Worm (Caenorhabditis elegans) whole organism, L3 larva: ENCODE measurements around the gene anmt-2.
A peak's percentile ranks its signal among the peaks of the same experiment; 100 is the strongest.

ENCODE experiments used
- R02D3.7 ChIP-seq: fragments of 150-350 bp; optimal IDR thresholded peaks from 2 replicates; lab custom pipeline; 2014; ENCODE audit warnings: missing biosample characterization, missing genetic modification characterization
- ZK546.5 ChIP-seq: sonication (generic microtip); optimal IDR thresholded peaks from 2 replicates; lab custom pipeline; 2017; ENCODE audit warnings: missing biosample characterization, missing genetic modification characterization
- aly-2 ChIP-seq: fragments of 150-350 bp; optimal IDR thresholded peaks from 2 replicates; lab custom pipeline; 2014; ENCODE audit warnings: missing biosample characterization, missing genetic modification characterization
- ama-1 ChIP-seq: fragments of 150-350 bp; optimal IDR thresholded peaks from 2 replicates; lab custom pipeline; 2018
- ceh-28 ChIP-seq: fragments of 150-350 bp; optimal IDR thresholded peaks from 2 replicates; lab custom pipeline; 2014; ENCODE audit warnings: missing biosample characterization, missing genetic modification reagents, missing genetic modification characterization
- daf-12 ChIP-seq: fragments of 150-350 bp; optimal IDR thresholded peaks from 2 replicates; lab custom pipeline; 2014; ENCODE audit warnings: missing biosample characterization, missing genetic modification reagents, missing genetic modification characterization
- egl-27 ChIP-seq: sonication (generic microtip); optimal IDR thresholded peaks from 4 replicates; lab custom pipeline; 2017; ENCODE audit warnings: missing biosample characterization, missing genetic modification reagents, missing genetic modification characterization
- egl-5 ChIP-seq: fragments of 150-350 bp; optimal IDR thresholded peaks from 2 replicates; lab custom pipeline; 2017; ENCODE audit warnings: missing biosample characterization, missing genetic modification reagents, missing genetic modification characterization, inconsistent platforms
- elt-2 ChIP-seq: sonication (generic microtip); optimal IDR thresholded peaks from 2 replicates; lab custom pipeline; 2016; ENCODE audit warnings: missing genetic modification reagents, mild to moderate bottlenecking, missing genetic modification characterization, missing compliant biosample characterization
- elt-3 ChIP-seq, 3 experiments: fragments of 150-350 bp in 1 of 3; sonication (generic microtip) in 2 of 3; optimal IDR thresholded peaks; 2 replicates in 2 of 3; 4 replicates in 1 of 3; lab custom pipeline; 2014 to 2017; ENCODE audit warnings: missing biosample characterization in 3 of 3, missing genetic modification characterization in 3 of 3
- fkh-10 ChIP-seq: sonication (generic microtip); optimal IDR thresholded peaks from 2 replicates; lab custom pipeline; 2017; ENCODE audit warnings: missing biosample characterization, missing genetic modification reagents, missing genetic modification characterization
- fkh-2 ChIP-seq: fragments of 150-350 bp; optimal IDR thresholded peaks from 2 replicates; lab custom pipeline; 2014; ENCODE audit warnings: missing biosample characterization, missing genetic modification reagents, missing genetic modification characterization
- hmg-11 ChIP-seq: sonication (generic microtip); optimal IDR thresholded peaks from 2 replicates; lab custom pipeline; 2016; ENCODE audit warnings: missing genetic modification characterization, missing compliant biosample characterization
- jun-1 ChIP-seq: fragments of 150-350 bp; optimal IDR thresholded peaks from 2 replicates; lab custom pipeline; 2014; ENCODE audit warnings: missing biosample characterization, missing genetic modification reagents, missing genetic modification characterization
- lin-15B ChIP-seq: fragments of 150-350 bp; optimal IDR thresholded peaks from 2 replicates; lab custom pipeline; 2014; ENCODE audit warnings: missing biosample characterization, missing genetic modification characterization
- lsy-12 ChIP-seq: sonication (generic microtip); optimal IDR thresholded peaks from 2 replicates; lab custom pipeline; 2016; ENCODE audit warnings: mild to moderate bottlenecking, missing genetic modification characterization, missing compliant biosample characterization
- nfya-1 ChIP-seq: sonication (generic microtip); optimal IDR thresholded peaks from 2 replicates; lab custom pipeline; 2017; ENCODE audit warnings: missing genetic modification characterization, mild to moderate bottlenecking, missing compliant biosample characterization, antibody characterized with exemption, moderate library complexity; ENCODE audit not compliant: insufficient read depth
- nhr-23 ChIP-seq: fragments of 150-350 bp; optimal IDR thresholded peaks from 2 replicates; lab custom pipeline; 2014; ENCODE audit warnings: missing biosample characterization, missing genetic modification reagents, missing genetic modification characterization
- nhr-237 ChIP-seq: fragments of 150-350 bp; optimal IDR thresholded peaks from 2 replicates; lab custom pipeline; 2014; ENCODE audit warnings: missing biosample characterization, missing genetic modification characterization
- nhr-25 ChIP-seq: sonication (generic microtip); optimal IDR thresholded peaks from 2 replicates; lab custom pipeline; 2017; ENCODE audit warnings: missing biosample characterization, missing genetic modification characterization
- nhr-28 ChIP-seq: fragments of 150-350 bp; optimal IDR thresholded peaks from 2 replicates; lab custom pipeline; 2014; ENCODE audit warnings: missing biosample characterization, missing genetic modification characterization
- nhr-43 ChIP-seq: sonication (generic microtip); optimal IDR thresholded peaks from 2 replicates; lab custom pipeline; 2016; ENCODE audit warnings: mild to moderate bottlenecking, missing genetic modification characterization, missing compliant biosample characterization; ENCODE audit not compliant: poor library complexity, severe bottlenecking
- nhr-76 ChIP-seq: fragments of 150-350 bp; sonication (generic microtip); optimal IDR thresholded peaks from 5 replicates; lab custom pipeline; 2014; ENCODE audit warnings: missing biosample characterization, missing genetic modification characterization
- nhr-77 ChIP-seq: fragments of 150-350 bp; optimal IDR thresholded peaks from 2 replicates; lab custom pipeline; 2014; ENCODE audit warnings: missing biosample characterization, missing genetic modification characterization
- pha-4 ChIP-seq: fragments of 150-350 bp; optimal IDR thresholded peaks from 2 replicates; lab custom pipeline; 2014; ENCODE audit warnings: missing biosample characterization, missing genetic modification reagents, missing genetic modification characterization
- pqm-1 ChIP-seq: fragments of 150-350 bp; optimal IDR thresholded peaks from 2 replicates; lab custom pipeline; 2017; ENCODE audit warnings: missing biosample characterization, missing genetic modification characterization, inconsistent platforms
- sea-2 ChIP-seq: fragments of 150-350 bp; sonication (generic microtip); optimal IDR thresholded peaks from 4 replicates; lab custom pipeline; 2014; ENCODE audit warnings: missing biosample characterization, missing genetic modification reagents, missing genetic modification characterization
- skn-1 ChIP-seq: fragments of 150-350 bp; optimal IDR thresholded peaks from 2 replicates; lab custom pipeline; 2014; ENCODE audit warnings: missing biosample characterization, missing genetic modification characterization
- snpc-4 ChIP-seq: fragments of 150-350 bp; optimal IDR thresholded peaks from 2 replicates; lab custom pipeline; 2014; ENCODE audit warnings: missing biosample characterization, missing genetic modification characterization
- tbx-2 ChIP-seq: sonication (generic microtip); optimal IDR thresholded peaks from 2 replicates; lab custom pipeline; 2016; ENCODE audit warnings: mild to moderate bottlenecking, missing genetic modification characterization, missing compliant biosample characterization
- zag-1 ChIP-seq: fragments of 150-350 bp; optimal IDR thresholded peaks from 2 replicates; lab custom pipeline; 2014; ENCODE audit warnings: missing biosample characterization, missing genetic modification characterization
- ztf-11 ChIP-seq: fragments of 150-350 bp; optimal IDR thresholded peaks from 2 replicates; lab custom pipeline; 2014; ENCODE audit warnings: missing biosample characterization, missing genetic modification characterization
- ztf-4 ChIP-seq: fragments of 150-350 bp; optimal IDR thresholded peaks from 2 replicates; lab custom pipeline; 2014; ENCODE audit warnings: missing biosample characterization, missing genetic modification characterization

Gene anmt-2

ce11 chrIII:6165240-6165639 is 7.7 kb upstream of the anmt-2 start:
- TF ChIP-seq ZK546.5 (tag; lab: Kevin White, UChicago), result no peak
- TF ChIP-seq lsy-12 (tag; lab: Kevin White, UChicago), result no peak
- no peak for TF ChIP-seq R02D3.7 (tag; lab: Kevin White, UChicago)
- no peak for TF ChIP-seq nhr-76 (tag; lab: Kevin White, UChicago)
- TF ChIP-seq nhr-77 (tag; lab: Kevin White, UChicago), result no peak
- TF ChIP-seq ama-1 (lab: Kevin White, UChicago), result peak; percentile 73
- TF ChIP-seq zag-1 (tag; lab: Kevin White, UChicago), result no peak

- TF ChIP-seq nhr-25 (tag; lab: Kevin White, UChicago) (peak; percentile 20), elt-2 (tag; lab: Kevin White, UChicago) (peak; percentile 68), R02D3.7 (tag; lab: Kevin White, UChicago) (no peak), pha-4 (tag; lab: Kevin White, UChicago) (peak; percentile 17), nhr-237 (tag; lab: Kevin White, UChicago) (no peak), ama-1 (lab: Kevin White, UChicago) (peak; percentile 88), nhr-43 (tag; lab: Kevin White, UChicago) (peak; percentile 9), ztf-4 (peak; percentile 61)
- TF ChIP-seq, all 47 proteins: peak for 6
Observed at ce11 chrIII:6164253-6164971, 6.9 kb upstream of the anmt-2 start, which contains the start of gene F42A10.9. Gene F42A10.9 (plus strand): TSS chrIII:6164573.

- TF ChIP-seq lin-15B (no peak), fkh-2 (tag; lab: Kevin White, UChicago) (no peak)
Observed at ce11 chrIII:6163381-6163780, 5.8 kb upstream of the anmt-2 start.

- TF ChIP-seq nhr-25 (tag; lab: Kevin White, UChicago) (peak; percentile 48), snpc-4 (tag; lab: Kevin White, UChicago) (peak; percentile 27), elt-3 (tag; optimal IDR thresholded peaks at IDR 0.05; lab: Kevin White, UChicago) (peak in 1 of 3 experiments; percentile 44), nhr-28 (no peak), hmg-11 (tag; lab: Kevin White, UChicago) (peak; percentile 68), aly-2 (tag; lab: Kevin White, UChicago) (peak; percentile 22), egl-27 (tag; lab: Kevin White, UChicago) (peak; percentile 64), sea-2 (GFP tag; lab: Kevin White, UChicago) (no peak), nhr-43 (tag; lab: Kevin White, UChicago) (peak; percentile 55), skn-1 (peak; percentile 47), ZK546.5 (tag; lab: Kevin White, UChicago) (no peak), nhr-23 (tag; lab: Kevin White, UChicago) (peak; percentile 63), ceh-28 (tag; lab: Kevin White, UChicago) (peak; percentile 42), pqm-1 (peak; percentile 60), lsy-12 (tag; lab: Kevin White, UChicago) (peak; percentile 55), R02D3.7 (tag; lab: Kevin White, UChicago) (peak; percentile 5), fkh-10 (GFP tag; lab: Kevin White, UChicago) (peak; percentile 47), zag-1 (tag; lab: Kevin White, UChicago) (no peak), tbx-2 (tag; lab: Kevin White, UChicago) (peak; percentile 20), pha-4 (tag; lab: Kevin White, UChicago) (peak; percentile 54), egl-5 (tag; lab: Kevin White, UChicago) (peak; percentile 38), lin-15B (peak; percentile 48), daf-12 (tag; lab: Kevin White, UChicago) (no peak), jun-1 (tag; lab: Kevin White, UChicago) (peak; percentile 78), nfya-1 (tag; lab: Kevin White, UChicago) (peak; percentile 68), elt-2 (tag; lab: Kevin White, UChicago) (peak; percentile 94), ztf-11 (tag; lab: Kevin White, UChicago) (no peak)
- TF ChIP-seq, all 47 proteins: peak for 21
Observed at ce11 chrIII:6158642-6159475, 1.3 kb upstream of the anmt-2 start, which contains the start of gene nfm-1. Gene nfm-1 (plus strand): TSS chrIII:6159453.
